Fruit fly (Drosophila melanogaster) whole organism, pupa: ENCODE data around the gene rudhira.

ENCODE experiments used
- CG13204 ChIP-seq: fragments of 200-800 bp; sonication (Bioruptor generic); optimal IDR thresholded peaks from 2 replicates; lab custom pipeline; 2018; ENCODE audit warnings: missing biosample characterization, mild to moderate bottlenecking, missing genetic modification characterization, moderate library complexity
- CG17806 ChIP-seq: fragments of 200-800 bp; sonication (Bioruptor generic); optimal IDR thresholded peaks from 2 replicates; lab custom pipeline; 2018; ENCODE audit warnings: missing biosample characterization, mild to moderate bottlenecking, missing genetic modification characterization, moderate library complexity
- CG34367 ChIP-seq: fragments of 200-800 bp; sonication (Bioruptor generic); optimal IDR thresholded peaks from 2 replicates; lab custom pipeline; 2018; ENCODE audit warnings: missing biosample characterization, mild to moderate bottlenecking, missing genetic modification characterization
- CG4496 ChIP-seq: fragments of 200-800 bp; sonication (Bioruptor generic); IDR thresholded peaks from 3 replicates; pipeline ENCODE4 v1.3.6; 2022; ENCODE audit warnings: missing biosample characterization, missing genetic modification characterization
- CG8301 ChIP-seq: fragments of 200-800 bp; sonication (Bioruptor generic); optimal IDR thresholded peaks from 2 replicates; lab custom pipeline; 2018; ENCODE audit warnings: missing biosample characterization, mild to moderate bottlenecking, missing genetic modification characterization
- CG9948 ChIP-seq: fragments of 200-800 bp; sonication (Bioruptor generic); optimal IDR thresholded peaks from 2 replicates; lab custom pipeline; 2018; ENCODE audit warnings: missing biosample characterization, mild to moderate bottlenecking, missing genetic modification characterization, moderate library complexity
- EcR ChIP-seq: fragments of 200-800 bp; sonication (Bioruptor generic); optimal IDR thresholded peaks from 3 replicates; lab custom pipeline; 2019; ENCODE audit warnings: missing biosample characterization, missing genetic modification characterization, mild to moderate bottlenecking, moderate library complexity, missing genetic modification reagents
- Pif1A ChIP-seq: fragments of 200-800 bp; sonication (Bioruptor generic); optimal IDR thresholded peaks from 3 replicates; lab custom pipeline; 2016; ENCODE audit warnings: missing biosample characterization, missing genetic modification characterization
- Snoo ChIP-seq: fragments of 200-800 bp; sonication (Bioruptor generic); optimal IDR thresholded peaks from 3 replicates; lab custom pipeline; 2017; ENCODE audit warnings: missing biosample characterization, mild to moderate bottlenecking, missing genetic modification characterization, inconsistent platforms
- fd96Ca ChIP-seq: fragments of 200-800 bp; sonication (Bioruptor generic); IDR thresholded peaks from 3 replicates; pipeline ENCODE4 v1.3.6; 2022; ENCODE audit warnings: missing biosample characterization, missing genetic modification characterization
- gl ChIP-seq: fragments of 200-800 bp; sonication (Bioruptor generic); optimal IDR thresholded peaks from 2 replicates; lab custom pipeline; 2018; ENCODE audit warnings: missing biosample characterization, mild to moderate bottlenecking, missing genetic modification characterization
- rn ChIP-seq: fragments of 200-800 bp; sonication (Bioruptor generic); IDR thresholded peaks from 2 replicates; pipeline ENCODE4 v1.3.6; 2022; ENCODE audit warnings: missing biosample characterization, missing genetic modification characterization

dm6 chrX:11787081-11787480 is 29.6 kb upstream of the rudhira start, which contains the start of gene Karl:
- no peak for TF ChIP-seq rn
- TF ChIP-seq CG13204 (GFP tag; lab: Kevin White, UChicago), result no peak
- TF ChIP-seq Pif1A (GFP tag; lab: Kevin White, UChicago), result no peak
- TF ChIP-seq CG8301 (tag; lab: Kevin White, UChicago), result no peak
- TF ChIP-seq CG4496 (GFP tag; lab: Robert Waterston, UW), result no peak
- no peak for TF ChIP-seq Snoo
- no peak for TF ChIP-seq CG9948 (tag; lab: Kevin White, UChicago)
- TF ChIP-seq CG34367, result no peak
- no peak for TF ChIP-seq CG17806 (tag; lab: Kevin White, UChicago)
- TF ChIP-seq EcR (GFP tag; lab: Kevin White, UChicago), result no peak
- no peak for TF ChIP-seq gl
- TF ChIP-seq fd96Ca (GFP tag; lab: Robert Waterston, UW), result no peak
